Worm (Caenorhabditis elegans) whole organism, L2 larva: ENCODE results near the gene C16C8.22.
"Not testable (repeated sequence)": the region's sequence is repeated elsewhere in the genome, so short reads cannot be mapped to it uniquely, and the experiment has no call there.

Experiments
- C34F6.9 ChIP-seq: fragments of 150-350 bp; optimal IDR thresholded peaks from 2 replicates; lab custom pipeline; 2014; ENCODE audit warnings: missing biosample characterization, missing genetic modification characterization
- R02D3.7 ChIP-seq: fragments of 150-350 bp; optimal IDR thresholded peaks from 2 replicates; lab custom pipeline; 2014; ENCODE audit warnings: missing biosample characterization, missing genetic modification characterization
- Y55F3AM.14 ChIP-seq: fragments of 200-800 bp; sonication (Bioruptor generic); optimal IDR thresholded peaks from 2 replicates; lab custom pipeline; 2018; ENCODE audit warnings: mild to moderate bottlenecking, missing genetic modification characterization, missing compliant biosample characterization
- ZK546.5 ChIP-seq: sonication (generic microtip); optimal IDR thresholded peaks from 2 replicates; lab custom pipeline; 2017; ENCODE audit warnings: missing biosample characterization, missing genetic modification characterization
- ama-1 ChIP-seq: fragments of 150-350 bp; optimal IDR thresholded peaks from 2 replicates; lab custom pipeline; 2018; ENCODE audit warnings: inconsistent platforms
- blmp-1 ChIP-seq: sonication (generic microtip); optimal IDR thresholded peaks from 2 replicates; lab custom pipeline; 2017; ENCODE audit warnings: missing genetic modification characterization, mild to moderate bottlenecking, missing compliant biosample characterization, antibody characterized with exemption, moderate library complexity; ENCODE audit not compliant: insufficient read depth
- ceh-82 ChIP-seq: fragments of 150-350 bp; optimal IDR thresholded peaks from 2 replicates; lab custom pipeline; 2014; ENCODE audit warnings: missing biosample characterization, missing genetic modification characterization
- dmd-4 ChIP-seq: sonication (generic microtip); optimal IDR thresholded peaks from 2 replicates; lab custom pipeline; 2017; ENCODE audit warnings: missing biosample characterization, missing genetic modification characterization
- elt-1 ChIP-seq: fragments of 150-350 bp; optimal IDR thresholded peaks from 2 replicates; lab custom pipeline; 2014; ENCODE audit warnings: missing biosample characterization, missing genetic modification characterization
- elt-3 ChIP-seq: sonication (generic microtip); optimal IDR thresholded peaks from 2 replicates; lab custom pipeline; 2017; ENCODE audit warnings: missing biosample characterization, missing genetic modification characterization
- fos-1 ChIP-seq: fragments of 150-350 bp; optimal IDR thresholded peaks from 2 replicates; lab custom pipeline; 2014; ENCODE audit warnings: missing biosample characterization, missing genetic modification characterization
- lin-11 ChIP-seq: fragments of 150-350 bp; sonication (generic microtip); optimal IDR thresholded peaks from 2 replicates; lab custom pipeline; 2014; ENCODE audit warnings: missing biosample characterization, missing genetic modification characterization, inconsistent platforms, mixed read lengths
- lin-13 ChIP-seq: fragments of 150-350 bp; optimal IDR thresholded peaks from 2 replicates; lab custom pipeline; 2014; ENCODE audit warnings: missing biosample characterization, missing genetic modification reagents, missing genetic modification characterization
- lin-39 ChIP-seq: fragments of 150-350 bp; optimal IDR thresholded peaks from 2 replicates; lab custom pipeline; 2014; ENCODE audit warnings: missing biosample characterization, missing genetic modification reagents, missing genetic modification characterization
- mbf-1 ChIP-seq: sonication (generic microtip); optimal IDR thresholded peaks from 2 replicates; lab custom pipeline; 2017; ENCODE audit warnings: missing biosample characterization, missing genetic modification characterization
- mdl-1 ChIP-seq, 2 experiments: fragments of 150-350 bp in 1 of 2; sonication (generic microtip) in 1 of 2; optimal IDR thresholded peaks; 2 replicates each; lab custom pipeline; 2017; ENCODE audit warnings: missing biosample characterization in 2 of 2, missing genetic modification characterization in 2 of 2
- nhr-11 ChIP-seq: fragments of 150-350 bp; optimal IDR thresholded peaks from 2 replicates; lab custom pipeline; 2014; ENCODE audit warnings: missing biosample characterization, missing genetic modification characterization
- nhr-129 ChIP-seq: fragments of 150-350 bp; optimal IDR thresholded peaks from 2 replicates; lab custom pipeline; 2014; ENCODE audit warnings: missing biosample characterization, missing genetic modification characterization
- nhr-23 ChIP-seq: fragments of 150-350 bp; optimal IDR thresholded peaks from 2 replicates; lab custom pipeline; 2014; ENCODE audit warnings: missing biosample characterization, missing genetic modification reagents, missing genetic modification characterization
- nhr-237 ChIP-seq: fragments of 150-350 bp; optimal IDR thresholded peaks from 2 replicates; lab custom pipeline; 2014; ENCODE audit warnings: missing biosample characterization, missing genetic modification characterization
- nhr-25 ChIP-seq: fragments of 150-350 bp; sonication (generic microtip); optimal IDR thresholded peaks from 3 replicates; lab custom pipeline; 2014; ENCODE audit warnings: missing biosample characterization, missing genetic modification characterization
- nhr-6 ChIP-seq: fragments of 150-350 bp; optimal IDR thresholded peaks from 2 replicates; lab custom pipeline; 2014; ENCODE audit warnings: missing biosample characterization, missing genetic modification characterization
- peb-1 ChIP-seq: fragments of 150-350 bp; optimal IDR thresholded peaks from 2 replicates; lab custom pipeline; 2014; ENCODE audit warnings: missing biosample characterization, missing genetic modification characterization
- skn-1 ChIP-seq: sonication (generic microtip); optimal IDR thresholded peaks from 2 replicates; lab custom pipeline; 2017; ENCODE audit warnings: missing biosample characterization, missing genetic modification characterization
- sma-3 ChIP-seq: sonication (generic microtip); optimal IDR thresholded peaks from 2 replicates; lab custom pipeline; 2016; ENCODE audit warnings: missing genetic modification reagents, missing genetic modification characterization, missing compliant biosample characterization
- snpc-4 ChIP-seq: fragments of 150-350 bp; optimal IDR thresholded peaks from 2 replicates; lab custom pipeline; 2014; ENCODE audit warnings: missing biosample characterization, missing genetic modification characterization
- unc-39 ChIP-seq: fragments of 150-350 bp; optimal IDR thresholded peaks from 2 replicates; lab custom pipeline; 2014; ENCODE audit warnings: missing biosample characterization, missing genetic modification characterization
- unc-55 ChIP-seq: fragments of 150-350 bp; sonication (generic microtip); optimal IDR thresholded peaks from 3 replicates; lab custom pipeline; 2014; ENCODE audit warnings: missing biosample characterization, missing genetic modification reagents, missing genetic modification characterization
- unc-62 ChIP-seq: fragments of 150-350 bp; optimal IDR thresholded peaks from 2 replicates; lab custom pipeline; 2014; ENCODE audit warnings: missing biosample characterization, missing genetic modification reagents, missing genetic modification characterization
- zag-1 ChIP-seq: fragments of 150-350 bp; optimal IDR thresholded peaks from 2 replicates; lab custom pipeline; 2014; ENCODE audit warnings: missing biosample characterization, missing genetic modification characterization
- ztf-11 ChIP-seq: sonication (generic microtip); optimal IDR thresholded peaks from 2 replicates; lab custom pipeline; 2017; ENCODE audit warnings: missing biosample characterization, missing genetic modification characterization

C16C8.22 gene

ce11 chrII:3473744-3474143, 30.7 kb upstream of the C16C8.22 start, which contains the start of gene sdz-32:
Gene sdz-32, plus strand, starts transcription at chrII:3474044.
- TF ChIP-seq mdl-1 (tag; optimal IDR thresholded peaks at IDR 0.05; lab: Kevin White, UChicago): no peak
- no peak for TF ChIP-seq lin-39
- TF ChIP-seq fos-1: no peak
- no peak for TF ChIP-seq unc-39 (tag; lab: Kevin White, UChicago)
- TF ChIP-seq ztf-11 (tag; lab: Kevin White, UChicago): no peak
- no peak for TF ChIP-seq nhr-23
- no peak for TF ChIP-seq zag-1
- TF ChIP-seq lin-13 (GFP tag; lab: Kevin White, UChicago): no peak
- TF ChIP-seq skn-1 (tag; lab: Kevin White, UChicago): no peak
- no peak for TF ChIP-seq nhr-25 (tag; lab: Kevin White, UChicago)

- TF ChIP-seq unc-62: no peak
- TF ChIP-seq lin-39: no peak
- TF ChIP-seq lin-11 (tag; lab: Kevin White, UChicago): no peak
- no peak for TF ChIP-seq ama-1
- TF ChIP-seq snpc-4 (tag; lab: Kevin White, UChicago): no peak
- TF ChIP-seq unc-55 (GFP tag; lab: Kevin White, UChicago): no peak
- TF ChIP-seq elt-3 (tag; lab: Kevin White, UChicago): no peak
- TF ChIP-seq nhr-129 (tag; lab: Kevin White, UChicago): no peak
- no peak for TF ChIP-seq peb-1 (tag; lab: Kevin White, UChicago)
- TF ChIP-seq R02D3.7 (tag; lab: Kevin White, UChicago): no peak
- TF ChIP-seq Y55F3AM.14 (GFP tag; lab: Kevin White, UChicago): no peak
These were observed 29.8 kb upstream of the C16C8.22 start, which contains the start of gene Y49F6B.6 for ce11 chrII:3472817-3473216. Gene Y49F6B.6, plus strand, starts transcription at chrII:3473117.

- no peak for TF ChIP-seq lin-11 (tag; lab: Kevin White, UChicago)
- TF ChIP-seq nhr-237 (tag; lab: Kevin White, UChicago): no peak
- TF ChIP-seq unc-55 (GFP tag; lab: Kevin White, UChicago): no peak
- no peak for TF ChIP-seq Y55F3AM.14 (GFP tag; lab: Kevin White, UChicago)
- no peak for TF ChIP-seq lin-39
- TF ChIP-seq snpc-4 (tag; lab: Kevin White, UChicago): no peak
- TF ChIP-seq fos-1: no peak
- no peak for TF ChIP-seq mdl-1 (tag; optimal IDR thresholded peaks at IDR 0.05; lab: Kevin White, UChicago)
- no peak for TF ChIP-seq ceh-82
- TF ChIP-seq skn-1 (tag; lab: Kevin White, UChicago): no peak
- no peak for TF ChIP-seq blmp-1 (tag; lab: Kevin White, UChicago)
- no peak for TF ChIP-seq lin-13 (GFP tag; lab: Kevin White, UChicago)
- TF ChIP-seq C34F6.9 (tag; lab: Kevin White, UChicago): no peak
- no peak for TF ChIP-seq dmd-4 (tag; lab: Kevin White, UChicago)
- TF ChIP-seq ZK546.5 (tag; lab: Kevin White, UChicago): no peak
- TF ChIP-seq sma-3 (GFP tag; lab: Kevin White, UChicago): no peak
- TF ChIP-seq mbf-1 (tag; lab: Kevin White, UChicago): no peak
- TF ChIP-seq unc-39 (tag; lab: Kevin White, UChicago): no peak
- TF ChIP-seq, all 48 proteins: peak for 0
These were observed 29.3 kb upstream of the C16C8.22 start, which contains the start of gene Y49F6B.12 for ce11 chrII:3472316-3472715. Gene Y49F6B.12, minus strand, starts transcription at chrII:3472416.

ce11 chrII:3471603-3472002, 28.5 kb upstream of the C16C8.22 start, which contains the start of gene Y49F6B.13:
Gene Y49F6B.13, minus strand, starts transcription at chrII:3471703.
- TF ChIP-seq zag-1 (no peak), elt-3 (tag; lab: Kevin White, UChicago) (no peak), nhr-237 (tag; lab: Kevin White, UChicago) (no peak), lin-39 (no peak), nhr-11 (tag; lab: Kevin White, UChicago) (no peak), R02D3.7 (tag; lab: Kevin White, UChicago) (no peak), elt-1 (tag; lab: Kevin White, UChicago) (no peak), nhr-6 (tag; lab: Kevin White, UChicago) (no peak)

- no peak for TF ChIP-seq sma-3 (GFP tag; lab: Kevin White, UChicago)
- TF ChIP-seq, all 48 proteins: peak for 0
These were observed 27.5 kb upstream of the C16C8.22 start, which contains the start of gene Y49F6B.20 for ce11 chrII:3470549-3470948. Gene Y49F6B.20, minus strand, starts transcription at chrII:3470649.

ce11 chrII:3464580-3464979, 21.5 kb upstream of the C16C8.22 start, which contains the start of gene C16C8.10:
Gene C16C8.10, minus strand, starts transcription at chrII:3464680.
- TF ChIP-seq skn-1 (tag; lab: Kevin White, UChicago); Y55F3AM.14 (GFP tag; lab: Kevin White, UChicago); fos-1: not testable (repeated sequence)
